Worm (Caenorhabditis elegans): ENCODE data around the gene pfut-1.

DNA sequence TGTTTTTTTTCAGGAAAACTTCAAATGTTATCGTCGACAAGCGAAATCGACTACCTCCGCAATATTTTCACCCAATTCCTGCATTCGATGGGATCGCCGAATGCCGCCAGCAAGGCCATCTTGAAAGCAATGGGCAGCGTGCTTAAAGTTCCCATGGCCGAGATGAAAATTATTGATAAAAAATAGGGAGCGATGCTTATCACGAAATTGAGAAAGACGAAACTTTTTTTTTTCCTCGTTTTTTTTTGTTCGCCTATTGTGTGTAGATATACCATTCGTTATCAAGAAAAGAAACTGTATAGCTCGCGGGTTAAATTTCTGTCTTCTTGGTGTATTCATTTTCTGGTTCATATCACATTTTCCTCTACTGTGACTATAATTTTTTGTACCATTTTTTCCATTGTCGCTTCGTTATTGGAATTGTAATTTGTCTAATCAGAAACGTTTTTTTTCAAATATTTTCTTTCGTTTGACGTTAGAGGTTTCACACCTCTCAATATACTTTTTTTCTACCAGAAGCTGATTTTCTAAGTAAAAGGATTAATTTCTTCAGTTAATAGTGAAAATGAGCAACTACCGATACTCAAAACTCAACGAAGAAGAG, 1.6 kb upstream of the pfut-1 start, which contains the start of gene syx-6:
- TF ChIP-seq D2030.7 (GFP tag; IDR thresholded peaks at IDR 0.05) = no peak
- TF ChIP-seq lin-35 (GFP tag; optimal IDR thresholded peaks at IDR 0.05) = no peak
- TF ChIP-seq C17E4.6 (GFP tag; IDR thresholded peaks at IDR 0.05) = no peak
- no peak for TF ChIP-seq K11D2.4 (GFP tag; IDR thresholded peaks at IDR 0.05)
- TF ChIP-seq nfya-2 (GFP tag; IDR thresholded peaks at IDR 0.05) = no peak
- no peak for TF ChIP-seq pha-4 (tag; optimal IDR thresholded peaks at IDR 0.05)
- TF ChIP-seq ceh-27 (GFP tag; optimal IDR thresholded peaks at IDR 0.05) = no peak
- no peak for TF ChIP-seq dox-1 (GFP tag; IDR thresholded peaks at IDR 0.05)
- TF ChIP-seq snpc-3.4 (tag; optimal IDR thresholded peaks at IDR 0.05) = no peak
- TF ChIP-seq ama-1 (optimal IDR thresholded peaks at IDR 0.05) = no peak
- no peak for TF ChIP-seq ama-1 (GFP tag; optimal IDR thresholded peaks at IDR 0.05)
- no peak for TF ChIP-seq bed-1 (GFP tag; IDR thresholded peaks at IDR 0.05)
- TF ChIP-seq zfh-2 (GFP tag; conservative IDR thresholded peaks at IDR 0.05) = no peak
- TF ChIP-seq unc-62 (GFP tag; optimal IDR thresholded peaks at IDR 0.05) = no peak

All from whole organism, young adult.